Fruit fly (Drosophila melanogaster) whole organism, embryonic: ENCODE data around the gene SerRS-m.
A peak's percentile ranks its signal among the peaks of the same experiment; 100 is the strongest.

Source experiments
- Abd-B ChIP-seq: fragments of 200-800 bp; sonication (Bioruptor generic); optimal IDR thresholded peaks from 2 replicates; lab custom pipeline; 2018; ENCODE audit warnings: missing biosample characterization, mild to moderate bottlenecking, missing genetic modification characterization, moderate library complexity
- Aef1 ChIP-seq: fragments of 200-800 bp; sonication (Bioruptor generic); IDR thresholded peaks from 3 replicates; pipeline ENCODE4 v1.3.6; 2022; ENCODE audit warnings: missing biosample characterization, missing genetic modification characterization
- Awh ChIP-seq: fragments of 200-800 bp; sonication (Bioruptor generic); IDR thresholded peaks from 2 replicates; pipeline ENCODE4, ENCODE4 v1.3.6; 2022; ENCODE audit warnings: missing biosample characterization, missing genetic modification characterization
- B-H2 ChIP-seq: fragments of 200-800 bp; sonication (Bioruptor generic); optimal IDR thresholded peaks from 2 replicates; lab custom pipeline; 2018; ENCODE audit warnings: missing biosample characterization, mild to moderate bottlenecking, missing genetic modification characterization
- CG1024 ChIP-seq: fragments of 200-800 bp; sonication (Bioruptor generic); IDR thresholded peaks from 2 replicates; pipeline ENCODE4 v1.3.6; 2022; ENCODE audit warnings: missing biosample characterization, missing genetic modification characterization
- CG11093 ChIP-seq: fragments of 200-800 bp; sonication (Bioruptor generic); IDR thresholded peaks from 3 replicates; pipeline ENCODE4 v1.3.6; 2022; ENCODE audit warnings: missing biosample characterization, missing genetic modification characterization
- CG12219 ChIP-seq: fragments of 200-800 bp; sonication (Bioruptor generic); optimal IDR thresholded peaks from 3 replicates; lab custom pipeline; 2018; ENCODE audit warnings: missing biosample characterization, mild to moderate bottlenecking, missing genetic modification characterization
- CG13287 ChIP-seq: fragments of 200-800 bp; sonication (Bioruptor generic); IDR thresholded peaks from 2 replicates; pipeline ENCODE4 v1.3.6; 2022; ENCODE audit warnings: missing biosample characterization, missing genetic modification characterization; ENCODE audit not compliant: partially characterized antibody
- CG13775 ChIP-seq: fragments of 200-800 bp; sonication (Bioruptor generic); optimal IDR thresholded peaks from 3 replicates; lab custom pipeline; 2017; ENCODE audit warnings: missing biosample characterization, mild to moderate bottlenecking, missing genetic modification characterization
- CG14667 ChIP-seq: fragments of 200-800 bp; sonication (Bioruptor generic); IDR thresholded peaks from 2 replicates; pipeline ENCODE4 v1.3.6; 2022; ENCODE audit warnings: missing biosample characterization, missing genetic modification characterization
- CG17361 ChIP-seq: fragments of 200-800 bp; sonication (Bioruptor generic); IDR thresholded peaks from 3 replicates; pipeline ENCODE4 v1.3.6; 2022; ENCODE audit warnings: missing biosample characterization, missing genetic modification characterization
- CG2120 ChIP-seq: fragments of 200-800 bp; sonication (Bioruptor generic); optimal IDR thresholded peaks from 3 replicates; lab custom pipeline; 2016; ENCODE audit warnings: missing biosample characterization, missing genetic modification characterization
- CG2678 ChIP-seq: fragments of 200-800 bp; sonication (Bioruptor generic); optimal IDR thresholded peaks from 3 replicates; lab custom pipeline; 2019; ENCODE audit warnings: missing biosample characterization, mild to moderate bottlenecking, missing genetic modification characterization, moderate library complexity
- CG43689 ChIP-seq: fragments of 200-800 bp; sonication (Bioruptor generic); IDR thresholded peaks from 2 replicates; pipeline ENCODE4 v1.3.6; 2022; ENCODE audit warnings: missing biosample characterization, missing genetic modification characterization
- CG6689 ChIP-seq: fragments of 200-800 bp; sonication (Bioruptor generic); IDR thresholded peaks from 2 replicates; pipeline ENCODE4 v1.3.6; 2022; ENCODE audit warnings: missing biosample characterization, missing genetic modification characterization
- CG6765 ChIP-seq: fragments of 200-800 bp; sonication (Bioruptor generic); optimal IDR thresholded peaks from 3 replicates; lab custom pipeline; 2017; ENCODE audit warnings: missing biosample characterization, mild to moderate bottlenecking, missing genetic modification characterization
- CG6813 ChIP-seq: fragments of 200-800 bp; sonication (Bioruptor generic); optimal IDR thresholded peaks from 2 replicates; lab custom pipeline; 2017; ENCODE audit warnings: missing biosample characterization, missing genetic modification characterization, mild to moderate bottlenecking, moderate library complexity, missing genetic modification reagents
- CG7271 ChIP-seq: fragments of 200-800 bp; sonication (Bioruptor generic); optimal IDR thresholded peaks from 2 replicates; lab custom pipeline; 2018; ENCODE audit warnings: missing biosample characterization, mild to moderate bottlenecking, missing genetic modification characterization, moderate library complexity
- CG8089 ChIP-seq: fragments of 200-800 bp; sonication (Bioruptor generic); optimal IDR thresholded peaks from 3 replicates; lab custom pipeline; 2016; ENCODE audit warnings: missing biosample characterization, missing genetic modification characterization
- CG8281 ChIP-seq: fragments of 200-800 bp; sonication (Bioruptor generic); optimal IDR thresholded peaks from 2 replicates; lab custom pipeline; 2018; ENCODE audit warnings: missing biosample characterization, mild to moderate bottlenecking, missing genetic modification characterization, moderate library complexity
- CG9797 ChIP-seq: fragments of 200-800 bp; sonication (Bioruptor generic); optimal IDR thresholded peaks from 3 replicates; lab custom pipeline; 2018; ENCODE audit warnings: missing biosample characterization, mild to moderate bottlenecking, missing genetic modification characterization
- Drgx ChIP-seq: fragments of 200-800 bp; sonication (Bioruptor generic); IDR thresholded peaks from 2 replicates; pipeline ENCODE4 v1.3.6; 2022; ENCODE audit warnings: missing biosample characterization, missing genetic modification characterization
- H2.0 ChIP-seq: fragments of 200-800 bp; sonication (Bioruptor generic); IDR thresholded peaks from 2 replicates; pipeline ENCODE4 v1.3.6; 2022; ENCODE audit warnings: missing biosample characterization, missing genetic modification characterization
- Hey ChIP-seq: fragments of 200-800 bp; sonication (Bioruptor generic); optimal IDR thresholded peaks from 3 replicates; lab custom pipeline; 2018; ENCODE audit warnings: missing biosample characterization, mild to moderate bottlenecking, missing genetic modification characterization
- Kr ChIP-seq: fragments of 200-800 bp; sonication (Bioruptor generic); optimal IDR thresholded peaks from 2 replicates; lab custom pipeline; 2017; ENCODE audit warnings: missing biosample characterization, mild to moderate bottlenecking, missing genetic modification characterization
- MTF-1 ChIP-seq: fragments of 200-800 bp; sonication (Bioruptor generic); optimal IDR thresholded peaks from 2 replicates; lab custom pipeline; 2018; ENCODE audit warnings: missing biosample characterization, mild to moderate bottlenecking, missing genetic modification characterization, borderline replicate concordance
- Nf-YA ChIP-seq: fragments of 200-800 bp; sonication (Bioruptor generic); IDR thresholded peaks from 2 replicates; pipeline ENCODE4 v1.3.6; 2022; ENCODE audit warnings: missing biosample characterization, missing genetic modification characterization
- Nf-YB ChIP-seq: fragments of 200-800 bp; sonication (Bioruptor generic); optimal IDR thresholded peaks from 3 replicates; lab custom pipeline; 2019; ENCODE audit warnings: missing biosample characterization, mild to moderate bottlenecking, missing genetic modification characterization, moderate library complexity
- PHDP ChIP-seq: fragments of 200-800 bp; sonication (Bioruptor generic); optimal IDR thresholded peaks from 3 replicates; lab custom pipeline; 2018; ENCODE audit warnings: missing biosample characterization, mild to moderate bottlenecking, missing genetic modification characterization, moderate library complexity
- Sry-δ ChIP-seq: fragments of 200-800 bp; sonication (Bioruptor generic); optimal IDR thresholded peaks from 2 replicates; lab custom pipeline; 2016; ENCODE audit warnings: missing biosample characterization, missing genetic modification characterization
- abd-A ChIP-seq: fragments of 200-800 bp; sonication (Bioruptor generic); optimal IDR thresholded peaks from 3 replicates; lab custom pipeline; 2019; ENCODE audit warnings: missing biosample characterization, mild to moderate bottlenecking, missing genetic modification characterization, moderate library complexity
- aop ChIP-seq: fragments of 200-800 bp; sonication (Bioruptor generic); IDR thresholded peaks from 2 replicates; pipeline ENCODE4 v1.3.6; 2022; ENCODE audit warnings: missing biosample characterization, missing genetic modification characterization
- bcd ChIP-seq: fragments of 200-800 bp; sonication (Bioruptor generic); optimal IDR thresholded peaks from 2 replicates; lab custom pipeline; 2017; ENCODE audit warnings: missing biosample characterization, mild to moderate bottlenecking, missing genetic modification characterization
- bsh ChIP-seq, 2 experiments: fragments of 200-800 bp; sonication (Bioruptor generic); optimal IDR thresholded peaks; 2 replicates each; lab custom pipeline; 2017 to 2018; ENCODE audit warnings: mild to moderate bottlenecking in 2 of 2, missing biosample characterization in 2 of 2, missing genetic modification characterization in 2 of 2, moderate library complexity in 1 of 2
- cad ChIP-seq: fragments of >200 bp; optimal IDR thresholded peaks from 2 replicates; lab custom pipeline; 2017; ENCODE audit warnings: missing biosample characterization, missing genetic modification characterization
- chinmo ChIP-seq: fragments of 200-800 bp; sonication (Bioruptor generic); IDR thresholded peaks from 4 replicates; pipeline ENCODE4 v1.3.6; 2022; ENCODE audit warnings: missing biosample characterization, missing genetic modification characterization; ENCODE audit not compliant: partially characterized antibody
- croc ChIP-seq: fragments of 200-800 bp; sonication (Bioruptor generic); conservative IDR thresholded peaks from 3 replicates; pipeline ENCODE4 v1.3.6; 2022; ENCODE audit warnings: missing biosample characterization, missing genetic modification characterization
- ems ChIP-seq: fragments of 200-800 bp; sonication (Bioruptor generic); optimal IDR thresholded peaks from 3 replicates; lab custom pipeline; 2016; ENCODE audit warnings: missing biosample characterization, missing genetic modification characterization
- eve ChIP-seq, 2 experiments: fragments of >200 bp; optimal IDR thresholded peaks; 2 replicates each; lab custom pipeline; 2017; ENCODE audit warnings: missing biosample characterization in 2 of 2, missing genetic modification characterization in 2 of 2
- fd102C ChIP-seq: fragments of 200-800 bp; sonication (Bioruptor generic); optimal IDR thresholded peaks from 2 replicates; lab custom pipeline; 2018; ENCODE audit warnings: missing biosample characterization, mild to moderate bottlenecking, missing genetic modification characterization, moderate library complexity
- grau ChIP-seq: fragments of 200-800 bp; optimal IDR thresholded peaks from 3 replicates; lab custom pipeline; 2019; ENCODE audit warnings: missing biosample characterization, mild to moderate bottlenecking, missing genetic modification characterization, moderate library complexity
- hth ChIP-seq: fragments of >200 bp; optimal IDR thresholded peaks from 2 replicates; lab custom pipeline; 2017; ENCODE audit warnings: inconsistent platforms
- nom ChIP-seq: fragments of 200-800 bp; sonication (Bioruptor generic); optimal IDR thresholded peaks from 2 replicates; lab custom pipeline; 2017; ENCODE audit warnings: missing biosample characterization, missing genetic modification characterization, mild to moderate bottlenecking, moderate library complexity, missing genetic modification reagents
- org-1 ChIP-seq: fragments of 200-800 bp; sonication (Bioruptor generic); optimal IDR thresholded peaks from 2 replicates; lab custom pipeline; 2017; ENCODE audit warnings: missing biosample characterization, missing genetic modification characterization
- run ChIP-seq: fragments of 200-800 bp; sonication (Bioruptor generic); optimal IDR thresholded peaks from 3 replicates; lab custom pipeline; 2018; ENCODE audit warnings: missing biosample characterization, mild to moderate bottlenecking, missing genetic modification characterization
- sim ChIP-seq: fragments of 200-800 bp; sonication (Bioruptor generic); IDR thresholded peaks from 2 replicates; pipeline ENCODE4 v1.3.6; 2022; ENCODE audit warnings: missing biosample characterization, missing genetic modification characterization
- ttk ChIP-seq: fragments of 200-800 bp; sonication (Bioruptor generic); IDR thresholded peaks from 2 replicates; pipeline ENCODE4 v2.1.2; 2022; ENCODE audit warnings: missing biosample characterization, missing genetic modification characterization
- unpg ChIP-seq: fragments of 200-800 bp; sonication (Bioruptor generic); optimal IDR thresholded peaks from 3 replicates; lab custom pipeline; 2018; ENCODE audit warnings: missing biosample characterization, mild to moderate bottlenecking, missing genetic modification characterization, moderate library complexity
- wdn ChIP-seq: fragments of 200-800 bp; sonication (Bioruptor generic); IDR thresholded peaks from 2 replicates; pipeline ENCODE4 v1.3.6; 2022; ENCODE audit warnings: missing biosample characterization, missing genetic modification characterization
- zfh2 ChIP-seq: fragments of 200-800 bp; sonication (Bioruptor generic); optimal IDR thresholded peaks from 2 replicates; lab custom pipeline; 2016; ENCODE audit warnings: missing biosample characterization, missing genetic modification characterization

SerRS-m gene

DNA sequence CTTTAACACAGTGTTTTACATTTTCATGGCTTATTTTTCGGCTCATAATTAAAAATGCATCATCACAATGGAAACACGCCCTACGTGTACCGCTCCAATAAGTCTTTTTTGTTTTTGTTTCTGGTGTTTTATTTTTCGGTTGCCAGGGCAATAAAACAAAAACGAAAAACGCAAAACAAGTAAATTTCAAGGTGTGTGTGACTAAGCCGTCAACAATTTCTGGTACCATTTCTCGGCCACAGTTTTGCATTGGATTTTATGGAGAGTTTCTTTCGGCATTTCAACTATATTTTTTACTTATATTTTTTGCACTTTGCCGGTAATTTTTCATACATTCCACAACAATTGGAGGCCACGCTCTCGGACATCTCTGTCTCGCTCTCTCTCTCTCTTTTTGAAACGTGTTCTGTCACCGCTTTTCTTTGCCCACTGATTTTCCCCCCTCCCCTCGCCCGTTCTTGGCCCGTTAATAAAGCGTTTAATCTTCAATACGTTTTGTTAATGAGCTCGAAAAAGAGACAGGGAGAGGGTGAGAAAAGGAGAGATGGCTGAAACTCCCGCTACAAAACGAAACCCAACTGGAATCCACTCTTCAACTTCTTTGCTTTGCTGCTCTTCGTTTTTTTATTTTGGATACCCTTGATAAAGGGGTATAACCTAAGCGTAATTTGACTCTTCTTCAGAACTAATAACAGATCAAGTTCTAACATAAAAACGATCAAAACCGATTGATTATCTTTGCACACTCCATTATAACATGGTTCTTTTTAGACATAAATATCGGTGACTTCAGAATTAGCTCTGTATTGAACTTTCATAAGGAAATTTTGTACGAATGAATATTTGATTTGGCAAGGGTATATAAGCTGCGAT lies 47.2 kb upstream of the SerRS-m start (continued):
- TF ChIP-seq CG43689 (GFP tag; lab: Robert Waterston, UW) (no peak), H2.0 (GFP tag; lab: Robert Waterston, UW) (no peak), Drgx (GFP tag; lab: Robert Waterston, UW) (no peak), aop (GFP tag; lab: Robert Waterston, UW) (no peak), ttk (GFP tag; lab: Robert Waterston, UW) (no peak), croc (no peak), abd-A (tag; lab: Kevin White, UChicago) (no peak), CG11093 (GFP tag; lab: Robert Waterston, UW) (no peak), CG12219 (GFP tag; lab: Kevin White, UChicago) (no peak), CG8089 (GFP tag; lab: Kevin White, UChicago) (no peak), bcd (GFP tag; lab: Kevin White, UChicago) (peak; percentile 39), PHDP (tag; lab: Kevin White, UChicago) (no peak), bsh (GFP tag; optimal IDR thresholded peaks at IDR 0.05; lab: Kevin White, UChicago) (no peak), nom (GFP tag; lab: Kevin White, UChicago) (peak; percentile 70), CG6689 (GFP tag; lab: Robert Waterston, UW) (no peak), ems (GFP tag; lab: Kevin White, UChicago) (no peak), Sry-δ (GFP tag; lab: Kevin White, UChicago) (no peak), CG2678 (tag; lab: Kevin White, UChicago) (peak; percentile 54), CG14667 (GFP tag; lab: Robert Waterston, UW) (no peak), org-1 (GFP tag; lab: Kevin White, UChicago) (no peak), CG9797 (GFP tag; lab: Kevin White, UChicago) (no peak), unpg (GFP tag; lab: Kevin White, UChicago) (no peak), CG13775 (GFP tag; lab: Kevin White, UChicago) (no peak), CG1024 (GFP tag; lab: Robert Waterston, UW) (no peak), Awh (GFP tag; lab: Robert Waterston, UW) (peak; percentile 69), wdn (GFP tag; lab: Robert Waterston, UW) (no peak), sim (GFP tag; lab: Robert Waterston, UW) (no peak), Hey (tag; lab: Kevin White, UChicago) (no peak), zfh2 (GFP tag; lab: Kevin White, UChicago) (peak; percentile 32), CG6813 (GFP tag; lab: Kevin White, UChicago) (no peak), chinmo (no peak), fd102C (GFP tag; lab: Kevin White, UChicago) (no peak), CG8281 (tag; lab: Kevin White, UChicago) (no peak), Abd-B (GFP tag; lab: Kevin White, UChicago) (no peak), Aef1 (GFP tag; lab: Robert Waterston, UW) (no peak), grau (tag; lab: Kevin White, UChicago) (no peak), B-H2 (no peak), Nf-YA (GFP tag; lab: Robert Waterston, UW) (no peak), CG6765 (peak; percentile 15), run (tag; lab: Kevin White, UChicago) (no peak), hth (lab: Kevin White, UChicago) (no peak), eve (GFP tag; optimal IDR thresholded peaks at IDR 0.05; lab: Kevin White, UChicago) (peak in 1 of 2 experiments; percentile 68), CG13287 (GFP tag; lab: Robert Waterston, UW) (no peak), Nf-YB (GFP tag; lab: Kevin White, UChicago) (no peak), CG2120 (GFP tag; lab: Kevin White, UChicago) (peak; percentile 45), CG7271 (tag; lab: Kevin White, UChicago) (no peak), Kr (GFP tag; lab: Kevin White, UChicago) (no peak), MTF-1 (GFP tag; lab: Kevin White, UChicago) (no peak), cad (GFP tag; lab: Kevin White, UChicago) (no peak), CG17361 (GFP tag; lab: Robert Waterston, UW) (no peak)
